Worm (Caenorhabditis elegans) whole organism, L4/young adult: ENCODE results near the gene clec-60.

Experiments used
- W03F9.2 ChIP-seq: fragments of 150-350 bp; optimal IDR thresholded peaks from 2 replicates; lab custom pipeline; 2014; ENCODE audit warnings: missing biosample characterization, missing genetic modification characterization
- dao-5 ChIP-seq: sonication (generic microtip); optimal IDR thresholded peaks from 2 replicates; lab custom pipeline; 2016; ENCODE audit warnings: missing genotype, missing genetic modification characterization, moderate library complexity, missing compliant biosample characterization

- no peak for TF ChIP-seq W03F9.2 (tag; lab: Kevin White, UChicago)
- no peak for TF ChIP-seq dao-5 (tag; lab: Kevin White, UChicago)
Observed at ce11 chrII:10529218-10529751, 47.6 kb upstream of the clec-60 start.
